Fruit fly (Drosophila melanogaster): ENCODE measurements around the gene CG2991.

CG2991 gene

dm6 chr2L:2878188-2878587, 21.2 kb downstream of the CG2991 start, which contains the start of the genes Prx6a and Sbat (continued):
- TF ChIP-seq CG6792 (GFP tag; optimal IDR thresholded peaks at IDR 0.05) (peak; percentile 51), Ets21C (GFP tag; optimal IDR thresholded peaks at IDR 0.05) (peak; percentile 55), eg (GFP tag; IDR thresholded peaks at IDR 0.05) (peak; percentile 44; the same call in 1 of the 3 replicates), dac (GFP tag; optimal IDR thresholded peaks at IDR 0.05) (peak; percentile 24), Eip75B (GFP tag; optimal IDR thresholded peaks at IDR 0.05) (peak; percentile 78), svp (GFP tag) (peak; percentile 73), dsx (GFP tag; optimal IDR thresholded peaks at IDR 0.05; ENCODE audit: poor library complexity, severe bottlenecking) (peak; percentile 55), Met (GFP tag; optimal IDR thresholded peaks at IDR 0.05) (peak; percentile 53), CG7368 (GFP tag; optimal IDR thresholded peaks at IDR 0.05) (peak; percentile 53), cyc (GFP tag; optimal IDR thresholded peaks at IDR 0.05) (peak; percentile 77), CG31627 (GFP tag; optimal IDR thresholded peaks at IDR 0.05) (peak; percentile 78), CG6163 (GFP tag; IDR thresholded peaks at IDR 0.05) (no peak), CG3919 (GFP tag; optimal IDR thresholded peaks at IDR 0.05) (peak; percentile 55), Eip93F (GFP tag; optimal IDR thresholded peaks at IDR 0.05) (no peak), CG8632 (GFP tag; optimal IDR thresholded peaks at IDR 0.05) (peak; percentile 22), Hr39 (GFP tag; optimal IDR thresholded peaks at IDR 0.05) (peak; percentile 74), Sox102F (GFP tag; optimal IDR thresholded peaks at IDR 0.05) (peak; percentile 51), CG34406 (GFP tag; optimal IDR thresholded peaks at IDR 0.05) (peak; percentile 24), esn (GFP tag; optimal IDR thresholded peaks at IDR 0.05) (peak; percentile 72), CG6808 (GFP tag; optimal IDR thresholded peaks at IDR 0.05) (peak; percentile 43), net (GFP tag; optimal IDR thresholded peaks at IDR 0.05) (no peak), OdsH (GFP tag; optimal IDR thresholded peaks at IDR 0.05) (peak; percentile 46), ss (GFP tag; optimal IDR thresholded peaks at IDR 0.05) (peak in 1 of 2 experiments; percentile 70), Smox (GFP tag; optimal IDR thresholded peaks at IDR 0.05) (peak; percentile 54), acj6 (GFP tag; optimal IDR thresholded peaks at IDR 0.05) (peak; percentile 74)

DNA sequence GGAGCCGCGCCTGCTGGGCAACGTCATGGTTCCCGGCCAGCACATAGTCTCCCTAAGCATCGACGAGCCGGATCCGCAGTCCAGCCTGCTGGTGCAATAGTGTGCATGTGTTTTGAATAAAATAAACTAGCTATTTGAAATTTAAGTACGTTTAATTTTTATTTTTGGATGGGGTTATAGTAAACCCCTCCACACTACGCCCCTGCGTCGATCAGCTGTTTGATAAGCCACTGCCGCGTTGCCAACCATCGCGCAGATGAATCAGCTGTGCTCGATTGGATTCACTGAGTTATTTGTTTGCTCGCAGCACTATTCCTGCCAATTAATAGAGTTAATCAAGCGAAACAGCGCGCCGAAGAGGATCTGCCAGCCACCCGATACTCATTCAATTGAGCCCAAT, 21.9 kb downstream of the CG2991 start, which contains the start of gene RabGGTb:
Gene RabGGTb, plus strand, starts transcription at position 254 of the 400 bp plus-strand sequence.
- TF ChIP-seq Blimp-1 (GFP tag; optimal IDR thresholded peaks at IDR 0.05), result no peak
- TF ChIP-seq Lpt (GFP tag; optimal IDR thresholded peaks at IDR 0.05), result no peak
- peak; percentile 71 for TF ChIP-seq CG8119 (GFP tag; IDR thresholded peaks at IDR 0.05)
- TF ChIP-seq CG6854 (GFP tag; optimal IDR thresholded peaks at IDR 0.05), result peak; percentile 29
- TF ChIP-seq Sox14 (GFP tag; optimal IDR thresholded peaks at IDR 0.05), result peak; percentile 57
- peak; percentile 17 for TF ChIP-seq CG10669 (GFP tag; optimal IDR thresholded peaks at IDR 0.05)
- no peak for TF ChIP-seq CG8632 (GFP tag; optimal IDR thresholded peaks at IDR 0.05)
- TF ChIP-seq achi (GFP tag; optimal IDR thresholded peaks at IDR 0.05), result peak; percentile 46
- no peak for TF ChIP-seq CG16779 (tag; optimal IDR thresholded peaks at IDR 0.05)
- peak; percentile 85 for TF ChIP-seq eg (GFP tag; IDR thresholded peaks at IDR 0.05)
- TF ChIP-seq CG6808 (GFP tag; optimal IDR thresholded peaks at IDR 0.05), result peak; percentile 35
- TF ChIP-seq acj6 (GFP tag; optimal IDR thresholded peaks at IDR 0.05), result peak; percentile 72
- peak; percentile 45 for TF ChIP-seq OdsH (GFP tag; optimal IDR thresholded peaks at IDR 0.05)
- TF ChIP-seq dsx (GFP tag; optimal IDR thresholded peaks at IDR 0.05; ENCODE audit: poor library complexity, severe bottlenecking), result no peak
- peak; percentile 80 for TF ChIP-seq svp (GFP tag)
- peak; percentile 48 for TF ChIP-seq CG34406 (GFP tag; optimal IDR thresholded peaks at IDR 0.05)
- TF ChIP-seq Gug (GFP tag; IDR thresholded peaks at IDR 0.05), result peak; percentile 54
- peak; percentile 21 for TF ChIP-seq CG6276 (GFP tag; optimal IDR thresholded peaks at IDR 0.05)
- peak; percentile 60 for TF ChIP-seq CG31627 (GFP tag; optimal IDR thresholded peaks at IDR 0.05)
- TF ChIP-seq CG15336 (GFP tag; IDR thresholded peaks at IDR 0.05), result peak; percentile 60
- peak; percentile 65 for TF ChIP-seq esn (GFP tag; optimal IDR thresholded peaks at IDR 0.05)
- peak; percentile 45 for TF ChIP-seq Hr4 (GFP tag; optimal IDR thresholded peaks at IDR 0.05)
- TF ChIP-seq Hr39 (GFP tag; optimal IDR thresholded peaks at IDR 0.05), result peak; percentile 77
- TF ChIP-seq fkh (GFP tag; optimal IDR thresholded peaks at IDR 0.05), result no peak
- TF ChIP-seq fd59A (GFP tag; optimal IDR thresholded peaks at IDR 0.05), result peak; percentile 21
- TF ChIP-seq Sox15 (GFP tag; optimal IDR thresholded peaks at IDR 0.05), result no peak
- peak; percentile 39 for TF ChIP-seq CG11762 (GFP tag; optimal IDR thresholded peaks at IDR 0.05; ENCODE audit: insufficient read depth)
- peak; percentile 12 for TF ChIP-seq CG7368 (GFP tag; optimal IDR thresholded peaks at IDR 0.05)
- TF ChIP-seq salr (GFP tag; optimal IDR thresholded peaks at IDR 0.05), result no peak
- peak; percentile 75 for TF ChIP-seq Eip78C (GFP tag)
- TF ChIP-seq Eip93F (GFP tag; optimal IDR thresholded peaks at IDR 0.05), result no peak
- TF ChIP-seq CG3032 (tag; optimal IDR thresholded peaks at IDR 0.05), result peak; percentile 51
- peak; percentile 54 for TF ChIP-seq topi (GFP tag; optimal IDR thresholded peaks at IDR 0.05)
- TF ChIP-seq pdm3 (GFP tag; optimal IDR thresholded peaks at IDR 0.05), result peak; percentile 52
- TF ChIP-seq CG11902 (GFP tag; optimal IDR thresholded peaks at IDR 0.05), result peak; percentile 15
- peak; percentile 21 for TF ChIP-seq Ets96B (tag; optimal IDR thresholded peaks at IDR 0.05)
- peak; percentile 59 for TF ChIP-seq net (GFP tag; optimal IDR thresholded peaks at IDR 0.05)
- TF ChIP-seq dac (GFP tag; optimal IDR thresholded peaks at IDR 0.05), result no peak
